Comparison of ENCODE assay signal across 2 worm cellular contexts in genomic region chrX:6235443-6235842, ce11.
TF ChIP-seq lines count a peak whose summit lies in the region.

Gene hsp-43, minus strand, starts transcription at chrX:6235543.

TF ChIP-seq in whole organism, L1 larva, 84 proteins besides CTCF, POLR2A, EP300 and RAD21:
- TF ChIP-seq hpl-2 (GFP tag; optimal IDR thresholded peaks at IDR 0.05; lab: Kevin White, UChicago) (no peak), blmp-1 (tag; optimal IDR thresholded peaks at IDR 0.05; lab: Kevin White, UChicago) (peak; percentile 78), skn-1 (tag; optimal IDR thresholded peaks at IDR 0.05; lab: Kevin White, UChicago) (peak; percentile 19), unc-62 (GFP tag; optimal IDR thresholded peaks at IDR 0.05; lab: Kevin White, UChicago) (no peak), ceh-88 (GFP tag; IDR thresholded peaks at IDR 0.05; lab: Robert Waterston, UW) (no peak), unc-98 (GFP tag; IDR thresholded peaks at IDR 0.05; lab: Robert Waterston, UW) (no peak), ces-1 (GFP tag; optimal IDR thresholded peaks at IDR 0.05; lab: Kevin White, UChicago) (no peak), aha-1 (tag; optimal IDR thresholded peaks at IDR 0.05; lab: Kevin White, UChicago) (no peak), nhr-85 (tag; lab: Kevin White, UChicago) (no peak)
TF ChIP-seq in whole organism, L1 larva: peak in this region for 2.

TF ChIP-seq in whole organism, L4 larva, 104 proteins besides CTCF, POLR2A, EP300 and RAD21:
- TF ChIP-seq spr-3 (GFP tag; optimal IDR thresholded peaks at IDR 0.05; lab: Kevin White, UChicago) (no peak), nhr-25 (tag; optimal IDR thresholded peaks at IDR 0.05; lab: Kevin White, UChicago; ENCODE audit: borderline replicate concordance, insufficient read depth) (peak; percentile 48)

Comparison
In these comparisons a context has a peak if more than half of its experiments do, and no peak if none do; other contexts are left out.
1. Of the 29 proteins assayed by ChIP-seq in both whole organism, L4 larva and whole organism, L1 larva: peak only in whole organism, L4 larva: none; only in whole organism, L1 larva: skn-1; in both: none; in neither: 28.